Worm (Caenorhabditis elegans): ENCODE data around the gene pqn-25.

The pqn-25 gene

DNA sequence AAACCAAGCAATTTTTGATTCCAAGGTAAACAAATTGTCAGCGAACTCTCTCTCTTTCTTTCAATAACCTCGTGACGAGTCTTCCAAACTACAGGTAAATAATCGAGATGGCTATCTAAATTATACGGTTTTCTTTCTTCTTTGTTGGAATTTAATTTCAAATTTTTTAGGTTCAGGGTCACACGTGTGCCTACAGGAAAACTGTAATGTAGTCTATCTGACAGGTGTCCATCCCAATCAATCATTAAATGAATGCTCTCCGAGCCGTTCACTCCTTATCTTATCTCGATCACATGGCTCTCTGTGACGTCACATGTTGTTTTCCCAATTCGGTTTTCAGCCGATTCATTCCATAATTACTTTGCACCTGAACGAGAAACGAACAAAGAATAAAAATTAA is 40.7 kb upstream of the pqn-25 start:
- TF ChIP-seq sptf-1 (tag; optimal IDR thresholded peaks at IDR 0.05): no peak
- peak; percentile 30 for TF ChIP-seq elt-1 (tag; optimal IDR thresholded peaks at IDR 0.05; ENCODE audit: borderline replicate concordance, insufficient read depth)
- TF ChIP-seq unc-62 (GFP tag; optimal IDR thresholded peaks at IDR 0.05): peak; percentile 47

DNA sequence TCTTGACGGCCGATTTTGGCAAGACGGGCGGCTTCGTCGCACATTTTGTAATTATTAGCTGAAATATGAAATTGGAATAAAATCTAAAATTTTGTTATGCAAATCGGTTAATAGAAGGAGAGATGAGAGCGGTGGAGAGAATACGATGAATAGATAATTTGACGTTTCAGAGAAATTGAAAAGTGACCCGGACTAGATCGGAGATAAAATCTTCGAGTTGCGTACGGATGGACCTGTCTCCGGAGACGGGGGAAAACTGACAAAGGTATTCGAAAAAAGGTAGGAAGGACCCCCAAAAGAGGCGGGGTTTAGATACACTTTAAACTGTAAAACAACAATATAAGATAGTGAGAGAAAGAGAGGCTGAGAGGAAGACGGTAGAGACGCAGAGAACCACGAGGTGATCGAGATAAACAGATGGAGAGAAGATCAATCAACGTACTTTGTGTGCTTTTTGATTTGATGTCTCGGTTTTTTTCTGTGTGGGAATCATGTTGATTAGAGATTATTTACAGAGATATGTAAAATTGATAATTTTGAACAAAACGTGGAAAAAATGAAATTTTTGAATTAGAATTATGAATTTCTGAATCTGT is 39.8 kb upstream of the pqn-25 start, which contains the start of gene F09F7.6:
TSS of gene F09F7.6 (minus strand) at position 64 of the 596 bp plus-strand sequence.
- peak; percentile 39 for TF ChIP-seq unc-120 (tag; optimal IDR thresholded peaks at IDR 0.05; ENCODE audit: poor library complexity, severe bottlenecking)
- peak; percentile 84 for TF ChIP-seq elt-1 (tag; optimal IDR thresholded peaks at IDR 0.05; ENCODE audit: borderline replicate concordance, insufficient read depth)
- TF ChIP-seq ham-2 (GFP tag; optimal IDR thresholded peaks at IDR 0.05): no peak
- no peak for TF ChIP-seq zip-8 (tag; optimal IDR thresholded peaks at IDR 0.05)

- TF ChIP-seq lin-13 (tag; optimal IDR thresholded peaks at IDR 0.05): no peak
- TF ChIP-seq pha-4 (tag; optimal IDR thresholded peaks at IDR 0.05): no peak
- TF ChIP-seq blmp-1 (tag; optimal IDR thresholded peaks at IDR 0.05): no peak
- no peak for TF ChIP-seq lsy-2 (tag; optimal IDR thresholded peaks at IDR 0.05)
- no peak for TF ChIP-seq bed-3 (GFP tag; optimal IDR thresholded peaks at IDR 0.05)
- no peak for TF ChIP-seq M03D4.4 (tag; optimal IDR thresholded peaks at IDR 0.05)
- no peak for TF ChIP-seq mls-2 (tag; optimal IDR thresholded peaks at IDR 0.05)
- no peak for TF ChIP-seq ceh-43 (GFP tag; optimal IDR thresholded peaks at IDR 0.05)
- TF ChIP-seq mab-5 (tag; optimal IDR thresholded peaks at IDR 0.05): no peak
- no peak for TF ChIP-seq lin-32 (GFP tag; optimal IDR thresholded peaks at IDR 0.05)
- no peak for TF ChIP-seq unc-39 (tag; optimal IDR thresholded peaks at IDR 0.05)
- TF ChIP-seq nhr-12 (tag; optimal IDR thresholded peaks at IDR 0.05): no peak
These were observed 38.4 kb upstream of the pqn-25 start for ce11 chrIII:5550844-5551243.

ce11 chrIII:5550193-5550592 is 37.8 kb upstream of the pqn-25 start:
- TF ChIP-seq unc-120 (tag; optimal IDR thresholded peaks at IDR 0.05; ENCODE audit: poor library complexity, severe bottlenecking) (no peak), nhr-237 (tag; optimal IDR thresholded peaks at IDR 0.05) (no peak), nhr-12 (tag; optimal IDR thresholded peaks at IDR 0.05) (no peak), hlh-1 (tag; optimal IDR thresholded peaks at IDR 0.05) (no peak), nhr-2 (tag; optimal IDR thresholded peaks at IDR 0.05) (no peak), unc-62 (GFP tag; optimal IDR thresholded peaks at IDR 0.05) (no peak), flh-1 (GFP tag; optimal IDR thresholded peaks at IDR 0.05) (no peak), elt-3 (tag; optimal IDR thresholded peaks at IDR 0.05) (no peak), M03D4.4 (tag; optimal IDR thresholded peaks at IDR 0.05) (no peak), sptf-1 (tag; optimal IDR thresholded peaks at IDR 0.05) (no peak)

DNA sequence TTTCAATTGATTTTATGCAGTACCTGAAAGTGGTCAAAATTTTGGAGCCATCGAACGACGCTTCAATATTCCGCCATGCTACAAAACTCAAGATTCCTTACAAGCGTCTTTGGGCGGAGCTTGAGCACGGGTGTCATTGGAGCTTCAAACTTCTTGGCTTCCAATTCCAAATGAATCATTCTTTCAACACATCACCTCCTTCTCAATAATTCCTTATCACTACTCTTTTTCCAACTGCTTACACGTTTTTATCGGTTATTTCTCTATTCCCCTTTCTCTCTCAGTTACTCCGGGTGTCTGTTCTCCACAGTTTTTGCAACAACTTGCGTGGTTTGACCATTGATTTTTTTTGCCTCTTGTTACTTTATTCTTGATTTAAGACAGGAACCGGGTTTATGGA is 34.3 kb upstream of the pqn-25 start, which contains the start of gene F09F7.5:
TSS of gene F09F7.5 (plus strand) at position 258 of the 400 bp plus-strand sequence.
- TF ChIP-seq unc-62 (GFP tag; optimal IDR thresholded peaks at IDR 0.05) (no peak), lin-32 (GFP tag; optimal IDR thresholded peaks at IDR 0.05) (no peak)

ce11 chrIII:5546309-5546708 is 33.9 kb upstream of the pqn-25 start:
- TF ChIP-seq nhr-76 (tag; optimal IDR thresholded peaks at IDR 0.05): no peak
- TF ChIP-seq ham-2 (GFP tag; optimal IDR thresholded peaks at IDR 0.05): no peak
- TF ChIP-seq mab-5 (tag; optimal IDR thresholded peaks at IDR 0.05): no peak
- TF ChIP-seq sem-2 (GFP tag; optimal IDR thresholded peaks at IDR 0.05): no peak
- TF ChIP-seq snpc-4 (tag; optimal IDR thresholded peaks at IDR 0.05): no peak
- no peak for TF ChIP-seq mep-1 (tag; optimal IDR thresholded peaks at IDR 0.05)
- no peak for TF ChIP-seq flh-1 (GFP tag; optimal IDR thresholded peaks at IDR 0.05)
- TF ChIP-seq M03D4.4 (tag; optimal IDR thresholded peaks at IDR 0.05): no peak
- no peak for TF ChIP-seq ztf-11 (tag; optimal IDR thresholded peaks at IDR 0.05)
- TF ChIP-seq pha-4 (tag; optimal IDR thresholded peaks at IDR 0.05): no peak

Measured in whole organism, mixed stage, embryonic.